Fruit fly (Drosophila melanogaster) whole organism: Measurements from ENCODE around the gene CG16736.

Source experiments
- CG8478 ChIP-seq: fragments of >200 bp; optimal IDR thresholded peaks from 2 replicates; lab custom pipeline; 2018; ENCODE audit warnings: inconsistent platforms
- Dll ChIP-seq: fragments of >200 bp; optimal IDR thresholded peaks from 2 replicates; lab custom pipeline; 2017
- EcR ChIP-seq, 2 experiments: fragments of >200 bp; optimal IDR thresholded peaks; 2 replicates each; lab custom pipeline; 2017; ENCODE audit warnings: missing biosample characterization in 2 of 2, missing genetic modification characterization in 2 of 2, missing genetic modification reagents in 2 of 2
- pan ChIP-seq: fragments of >200 bp; optimal IDR thresholded peaks from 2 replicates; lab custom pipeline; 2017
- psq ChIP-seq: fragments of >200 bp; optimal IDR thresholded peaks from 2 replicates; lab custom pipeline; 2017
- usp ChIP-seq: fragments of >200 bp; optimal IDR thresholded peaks from 2 replicates; lab custom pipeline; 2017; ENCODE audit warnings: missing biosample characterization, missing genetic modification characterization, mixed read lengths

- no peak for TF ChIP-seq Dll (lab: Kevin White, UChicago)
- no peak for TF ChIP-seq CG8478
- TF ChIP-seq psq (lab: Kevin White, UChicago), result no peak
- TF ChIP-seq pan, result no peak
- no peak for TF ChIP-seq usp (GFP tag; lab: Kevin White, UChicago)
- no peak for TF ChIP-seq EcR (GFP tag; optimal IDR thresholded peaks at IDR 0.05; lab: Kevin White, UChicago)
Observed at dm6 chr3R:9220064-9220864, 37.3 kb downstream of the CG16736 start.
